Fruit fly (Drosophila melanogaster) S2 (cell line): ENCODE data around the gene Fntb.

ENCODE experiments used
- CG8478 ChIP-seq: fragments of >200 bp; optimal IDR thresholded peaks from 2 replicates; lab custom pipeline; 2018
- CTCF ChIP-seq, 2 experiments: fragments of >200 bp; optimal IDR thresholded peaks; 2 replicates each; lab custom pipeline; 2018

Fntb gene

dm6 chr3R:16430381-16430780, 2.4 kb upstream of the Fntb start, which contains the start of gene CG31279:
CG31279 (plus strand) TSS chr3R:16430681.
- TF ChIP-seq CG8478 (lab: Kevin White, UChicago) (no peak), CTCF (optimal IDR thresholded peaks at IDR 0.05; lab: Kevin White, UChicago) (no peak)

DNA sequence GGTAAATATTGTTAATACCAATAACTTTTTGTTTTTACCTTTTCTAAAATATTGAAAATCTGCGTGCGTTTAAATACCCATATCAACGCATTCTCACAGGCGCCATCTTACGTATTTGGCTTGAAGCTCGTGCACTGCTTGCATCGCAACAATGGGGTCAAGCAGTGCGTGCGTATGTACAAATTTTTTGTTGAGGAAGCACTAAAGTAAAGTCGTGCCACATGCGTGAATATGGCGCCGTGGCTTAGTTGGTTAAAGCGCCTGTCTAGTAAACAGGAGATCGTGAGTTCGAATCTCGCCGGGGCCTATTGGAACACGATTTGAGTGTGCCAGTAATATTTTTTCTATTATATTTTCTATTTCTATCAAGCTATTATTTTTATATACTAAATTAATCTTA, 1.1 kb upstream of the Fntb start:
- TF ChIP-seq CTCF (optimal IDR thresholded peaks at IDR 0.05; lab: Kevin White, UChicago) (peak; percentile 97 to 98), CG8478 (lab: Kevin White, UChicago) (no peak)

- TF ChIP-seq CTCF (optimal IDR thresholded peaks at IDR 0.05; lab: Kevin White, UChicago) (no peak), CG8478 (lab: Kevin White, UChicago) (no peak)
Measured at dm6 chr3R:16434599-16434998, 1.8 kb downstream of the Fntb start, which contains the start of gene CG14881. CG14881 (plus strand) TSS chr3R:16434899.

- TF ChIP-seq CG8478 (lab: Kevin White, UChicago) = no peak
- TF ChIP-seq CTCF (optimal IDR thresholded peaks at IDR 0.05; lab: Kevin White, UChicago) = no peak
Measured at dm6 chr3R:16436374-16437037, 3.7 kb downstream of the Fntb start, which contains the start of gene mRpS33. mRpS33 (minus strand) TSS chr3R:16436597.

DNA sequence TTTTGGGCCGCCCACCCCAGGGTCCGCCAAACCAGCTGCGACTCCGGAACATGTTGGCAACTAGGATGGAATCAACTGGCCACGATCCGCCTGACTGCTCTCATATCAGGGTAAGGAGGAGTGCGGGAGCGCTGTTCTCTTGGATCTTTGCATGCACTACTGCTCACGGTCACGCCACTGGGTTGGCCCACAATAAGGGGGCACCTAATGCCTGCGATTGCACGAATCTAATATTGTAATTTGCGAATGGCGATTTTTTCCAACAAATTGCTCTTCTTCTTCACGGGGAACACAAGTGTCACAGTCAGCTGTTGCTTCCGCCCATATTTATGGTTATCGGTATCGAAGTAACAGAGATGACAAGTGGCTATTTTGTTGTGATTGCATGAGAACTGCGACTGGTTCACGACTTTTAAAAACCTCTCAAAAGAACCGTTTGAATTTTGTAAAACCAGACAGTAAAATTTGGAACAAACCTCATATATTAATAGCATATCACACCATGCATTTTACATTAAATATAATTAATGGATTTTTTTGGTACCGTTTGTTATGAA, 8.6 kb downstream of the Fntb start, which contains the start of gene ema:
Gene ema, minus strand, starts transcription at position 295 of the 557 bp plus-strand sequence.
- no peak for TF ChIP-seq CTCF (optimal IDR thresholded peaks at IDR 0.05; lab: Kevin White, UChicago)
- no peak for TF ChIP-seq CG8478 (lab: Kevin White, UChicago)

- TF ChIP-seq CTCF (optimal IDR thresholded peaks at IDR 0.05; lab: Kevin White, UChicago) (no peak), CG8478 (lab: Kevin White, UChicago) (no peak)
Measured at dm6 chr3R:16442937-16443336, 10.1 kb downstream of the Fntb start, which contains the start of the genes Ttc1 and CG14882. Ttc1 (minus strand) TSS chr3R:16443007. CG14882 (plus strand) TSS chr3R:16443207.

DNA sequence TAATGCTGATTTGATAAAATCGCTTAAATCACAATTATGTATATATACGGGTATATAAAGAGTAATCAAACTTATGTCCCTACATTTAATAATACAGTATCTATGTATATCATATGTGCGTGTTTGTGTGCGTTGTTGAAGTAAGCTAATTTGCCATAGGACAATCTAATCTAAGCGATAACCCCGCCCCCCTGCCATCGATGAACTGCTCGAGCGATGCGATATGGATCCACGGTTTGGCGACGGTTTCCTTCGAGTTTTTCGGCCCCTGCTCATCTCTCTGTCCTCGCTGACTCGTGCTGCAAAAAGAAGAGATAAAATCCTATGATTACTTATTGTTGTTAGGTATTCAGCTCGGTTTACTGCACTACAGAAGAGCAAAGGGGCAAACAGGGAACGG, 14.0 kb downstream of the Fntb start:
- TF ChIP-seq CTCF (optimal IDR thresholded peaks at IDR 0.05; lab: Kevin White, UChicago) (no peak), CG8478 (lab: Kevin White, UChicago) (no peak)

DNA sequence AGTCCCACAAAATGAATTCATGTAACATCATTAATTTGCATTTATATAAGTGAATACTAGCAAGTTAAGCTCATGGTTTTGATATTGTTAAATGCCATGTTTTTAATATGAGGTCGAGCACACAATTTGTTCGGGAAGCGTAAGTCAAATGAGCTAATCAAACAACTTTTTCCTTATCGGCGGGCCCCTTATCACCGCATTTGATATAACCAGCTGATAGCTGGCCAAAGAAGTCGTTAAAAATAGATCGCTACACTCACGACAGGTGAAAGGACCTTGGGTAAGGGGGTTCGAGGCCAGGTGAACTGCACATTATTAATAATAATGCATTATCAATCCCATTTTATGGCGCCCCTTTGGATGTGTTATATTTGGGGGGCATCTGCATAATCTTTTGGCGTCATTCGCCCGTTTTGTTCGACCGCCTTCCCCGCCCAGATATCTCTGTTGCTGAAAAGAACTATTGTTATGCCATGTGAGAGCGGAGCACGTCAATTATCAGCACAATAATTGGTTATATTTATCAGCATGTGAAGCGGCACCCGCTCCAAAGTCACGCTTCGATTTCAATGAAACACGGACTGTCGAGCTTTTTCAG, 14.7 kb downstream of the Fntb start:
- TF ChIP-seq CG8478 (lab: Kevin White, UChicago) = no peak
- no peak for TF ChIP-seq CTCF (optimal IDR thresholded peaks at IDR 0.05; lab: Kevin White, UChicago)

DNA sequence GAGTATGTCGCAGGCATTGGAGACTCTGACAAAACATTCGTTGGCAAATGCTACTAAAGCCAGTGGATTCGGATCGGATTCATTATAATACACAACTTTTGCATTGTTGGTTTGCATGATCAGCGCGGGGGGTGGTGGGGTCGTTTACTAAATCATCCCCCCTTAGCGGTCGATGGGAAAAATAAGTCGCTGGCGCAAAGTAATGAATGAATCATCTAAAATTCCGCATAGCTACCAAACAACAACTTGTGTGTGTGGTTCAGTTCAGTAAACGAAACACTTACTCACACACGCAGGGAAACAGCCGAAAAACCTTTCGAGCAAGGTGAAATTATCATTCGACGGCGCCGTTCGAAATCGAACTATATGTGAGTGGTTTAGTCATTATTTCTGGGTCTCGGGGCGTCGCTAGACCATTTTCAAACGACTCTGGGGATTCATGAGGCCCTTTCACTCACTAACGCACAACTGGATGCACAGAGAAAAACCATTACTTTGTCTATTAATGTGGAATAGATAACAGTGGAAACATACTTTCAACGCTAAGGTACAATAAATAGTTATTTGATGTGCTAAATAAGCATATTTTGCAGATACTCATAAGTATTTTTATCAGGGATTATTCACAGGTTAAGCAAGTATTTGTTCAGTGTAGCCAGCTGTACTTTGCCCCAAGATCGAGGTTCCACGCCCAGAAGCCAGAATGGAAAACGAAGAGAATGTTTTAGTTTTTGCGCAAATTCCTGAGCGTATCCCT, 15.8 kb downstream of the Fntb start:
- no peak for TF ChIP-seq CTCF (optimal IDR thresholded peaks at IDR 0.05; lab: Kevin White, UChicago)

dm6 chr3R:16449187-16449973, 16.6 kb downstream of the Fntb start:
- TF ChIP-seq CG8478 (lab: Kevin White, UChicago) (no peak), CTCF (optimal IDR thresholded peaks at IDR 0.05; lab: Kevin White, UChicago) (no peak)

- TF ChIP-seq CTCF (optimal IDR thresholded peaks at IDR 0.05; lab: Kevin White, UChicago) = no peak
- TF ChIP-seq CG8478 (lab: Kevin White, UChicago) = no peak
Measured at dm6 chr3R:16452954-16453587, 20.3 kb downstream of the Fntb start.

- TF ChIP-seq CG8478 (lab: Kevin White, UChicago) (no peak), CTCF (optimal IDR thresholded peaks at IDR 0.05; lab: Kevin White, UChicago) (peak in 1 of 2 experiments; percentile 24)
Measured at dm6 chr3R:16453597-16453996, 20.8 kb downstream of the Fntb start, which contains the start of gene Pak3. Pak3 (minus strand) TSS chr3R:16453821.

DNA sequence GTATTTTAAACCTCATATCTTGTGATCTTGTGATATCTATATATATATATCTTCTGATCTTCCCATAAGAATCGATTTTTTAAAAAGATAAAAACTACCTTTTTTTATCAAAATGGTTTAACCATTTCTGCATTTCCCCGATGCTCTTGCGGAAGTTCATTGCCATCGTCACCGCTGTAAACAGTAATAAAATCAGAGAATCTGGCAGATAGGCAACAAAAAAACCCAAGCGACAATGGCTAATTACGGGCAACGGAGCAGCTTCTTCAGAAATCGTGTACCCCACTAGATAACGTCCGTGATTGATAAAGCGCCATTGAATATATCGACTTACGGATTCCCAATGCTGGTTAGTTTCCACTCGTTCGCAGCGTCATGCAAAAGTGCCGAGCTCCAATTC, 21.4 kb downstream of the Fntb start, which contains the start of gene CG10405:
Gene CG10405, plus strand, starts transcription at position 301 of the 400 bp plus-strand sequence.
- TF ChIP-seq CG8478 (lab: Kevin White, UChicago) (no peak), CTCF (optimal IDR thresholded peaks at IDR 0.05; lab: Kevin White, UChicago) (no peak)
